Worm (Caenorhabditis elegans): Measurements from ENCODE around the gene ZC239.3.
"Not testable (repeated sequence)": the region's sequence is repeated elsewhere in the genome, so short reads cannot be mapped to it uniquely, and the experiment has no call there.

ce11 chrII:3189038-3189437 lies 26.8 kb upstream of the ZC239.3 start, which contains the start of gene Y27F2A.11:
- not testable (repeated sequence) for TF ChIP-seq tlf-1 (GFP tag; optimal IDR thresholded peaks at IDR 0.05); ztf-28 (GFP tag; IDR thresholded peaks at IDR 0.05); nhr-90 (tag; optimal IDR thresholded peaks at IDR 0.05)

Data from whole organism, young adult.